Worm (Caenorhabditis elegans): Measurements from ENCODE around the gene ttr-47.

ce11 chrV:8942437-8942978, 19.6 kb downstream of the ttr-47 start:
- TF ChIP-seq blmp-1 (tag; optimal IDR thresholded peaks at IDR 0.05) (peak; percentile 75), lin-13 (tag; optimal IDR thresholded peaks at IDR 0.05) (no peak)

Measured in whole organism, mixed stage, embryonic.